Worm (Caenorhabditis elegans) whole organism, late embryonic: ENCODE data around the gene glb-7.

ENCODE experiments used
- ceh-48 ChIP-seq: sonication (generic microtip); optimal IDR thresholded peaks from 2 replicates; lab custom pipeline; 2016; ENCODE audit warnings: missing genetic modification characterization, inconsistent platforms, missing compliant biosample characterization
- ceh-6 ChIP-seq: fragments of 200-800 bp; sonication (Bioruptor generic); optimal IDR thresholded peaks from 2 replicates; lab custom pipeline; 2018; ENCODE audit warnings: mild to moderate bottlenecking, missing genetic modification characterization, missing compliant biosample characterization
- ets-4 ChIP-seq: sonication (generic microtip); optimal IDR thresholded peaks from 2 replicates; lab custom pipeline; 2016; ENCODE audit warnings: missing genetic modification characterization, missing compliant biosample characterization
- fax-1 ChIP-seq: sonication (generic microtip); optimal IDR thresholded peaks from 2 replicates; lab custom pipeline; 2016; ENCODE audit warnings: missing genotype, missing genetic modification characterization, missing compliant biosample characterization
- fkh-10 ChIP-seq: fragments of 150-350 bp; optimal IDR thresholded peaks from 2 replicates; lab custom pipeline; 2014; ENCODE audit warnings: missing biosample characterization, missing genetic modification reagents, missing genetic modification characterization
- nfya-1 ChIP-seq: sonication (generic microtip); optimal IDR thresholded peaks from 2 replicates; lab custom pipeline; 2017; ENCODE audit warnings: missing genetic modification characterization, mild to moderate bottlenecking, missing compliant biosample characterization, antibody characterized with exemption, moderate library complexity
- nhr-11 ChIP-seq: fragments of 150-350 bp; optimal IDR thresholded peaks from 2 replicates; lab custom pipeline; 2014; ENCODE audit warnings: missing biosample characterization, missing genetic modification characterization
- pqm-1 ChIP-seq: sonication (generic microtip); optimal IDR thresholded peaks from 2 replicates; lab custom pipeline; 2016; ENCODE audit warnings: missing genetic modification characterization, missing compliant biosample characterization

- TF ChIP-seq pqm-1 (tag; lab: Kevin White, UChicago) (no peak), nhr-11 (tag; lab: Kevin White, UChicago) (no peak), ceh-6 (GFP tag; lab: Kevin White, UChicago) (no peak), ets-4 (tag; lab: Kevin White, UChicago) (no peak), nfya-1 (tag; lab: Kevin White, UChicago) (no peak), fkh-10 (GFP tag; lab: Kevin White, UChicago) (no peak), ceh-48 (tag; lab: Kevin White, UChicago) (no peak), fax-1 (no peak)
These were observed 9.1 kb upstream of the glb-7 start, which contains the start of gene C23H5.8 for ce11 chrIV:2113362-2114056.
